Worm (Caenorhabditis elegans) whole organism, L4 larva: Measurements from ENCODE around the gene Y39A3B.8.
A peak's percentile ranks its signal among the peaks of the same experiment; 100 is the strongest.

Source experiments
- F10B5.3 ChIP-seq: sonication (generic microtip); optimal IDR thresholded peaks from 2 replicates; lab custom pipeline; 2016; ENCODE audit warnings: mild to moderate bottlenecking, missing genetic modification characterization, missing compliant biosample characterization
- aha-1 ChIP-seq: fragments of 150-350 bp; peaks from one replicate; lab custom pipeline; 2014; ENCODE audit warnings: missing biosample characterization, missing genetic modification characterization
- arid-1 ChIP-seq: fragments of 200-800 bp; sonication (Bioruptor generic); conservative IDR thresholded peaks from 2 replicates; pipeline ENCODE4 v1.3.6; 2022; ENCODE audit warnings: missing genetic modification reagents, missing genetic modification characterization, missing compliant biosample characterization
- attf-4 ChIP-seq: sonication (generic microtip); optimal IDR thresholded peaks from 3 replicates; lab custom pipeline; 2017; ENCODE audit warnings: missing biosample characterization, missing genetic modification characterization
- ceh-28 ChIP-seq: fragments of 150-350 bp; optimal IDR thresholded peaks from 2 replicates; lab custom pipeline; 2014; ENCODE audit warnings: missing biosample characterization, missing genetic modification reagents, missing genetic modification characterization
- daf-8 ChIP-seq: fragments of 200-800 bp; sonication (Bioruptor generic); IDR thresholded peaks from 2 replicates; pipeline ENCODE4 v1.3.6; 2022; ENCODE audit warnings: missing genetic modification characterization, missing compliant biosample characterization
- dmd-6 ChIP-seq: fragments of 200-800 bp; sonication (Bioruptor generic); IDR thresholded peaks from 2 replicates; pipeline ENCODE4 v1.3.6; 2022; ENCODE audit warnings: missing genetic modification reagents, missing genetic modification characterization, missing compliant biosample characterization
- dpl-1 ChIP-seq: fragments of 150-350 bp; optimal IDR thresholded peaks from 2 replicates; lab custom pipeline; 2014; ENCODE audit warnings: missing biosample characterization, missing genetic modification reagents, missing genetic modification characterization
- egl-43 ChIP-seq: fragments of 200-800 bp; sonication (Bioruptor generic); IDR thresholded peaks from 2 replicates; pipeline ENCODE4 v1.3.6; 2022; ENCODE audit warnings: missing genetic modification reagents, missing genetic modification characterization, missing compliant biosample characterization
- fos-1 ChIP-seq: fragments of 150-350 bp; optimal IDR thresholded peaks from 2 replicates; lab custom pipeline; 2014; ENCODE audit warnings: missing biosample characterization, missing genetic modification characterization
- hlh-11 ChIP-seq: fragments of 200-800 bp; sonication (Bioruptor generic); optimal IDR thresholded peaks from 2 replicates; lab custom pipeline; 2018; ENCODE audit warnings: mild to moderate bottlenecking, missing genetic modification characterization, missing compliant biosample characterization
- lim-7 ChIP-seq: fragments of 200-800 bp; sonication (Bioruptor generic); IDR thresholded peaks from 2 replicates; pipeline ENCODE4 v1.3.6; 2022; ENCODE audit warnings: missing genetic modification characterization, missing compliant biosample characterization
- lin-1 ChIP-seq: fragments of 200-800 bp; sonication (Bioruptor generic); IDR thresholded peaks from 2 replicates; pipeline ENCODE4 v1.3.6; 2022; ENCODE audit warnings: missing genetic modification reagents, missing genetic modification characterization, missing compliant biosample characterization
- lin-38 ChIP-seq: fragments of 200-800 bp; sonication (Bioruptor generic); IDR thresholded peaks from 2 replicates; pipeline ENCODE4 v1.3.6; 2022; ENCODE audit warnings: missing genetic modification reagents, missing genetic modification characterization, missing compliant biosample characterization
- madf-5 ChIP-seq, 2 experiments: fragments of 200-800 bp; sonication (Bioruptor generic); IDR thresholded peaks; 2 replicates each; pipeline ENCODE4 v1.3.6; 2022; ENCODE audit warnings: missing compliant biosample characterization in 2 of 2, missing genetic modification characterization in 2 of 2
- mdt-29 ChIP-seq: fragments of 200-800 bp; sonication (Bioruptor generic); IDR thresholded peaks from 2 replicates; pipeline ENCODE4 v1.3.6; 2022; ENCODE audit warnings: missing genetic modification reagents, missing genetic modification characterization, missing compliant biosample characterization
- mes-2 ChIP-seq: sonication (generic microtip); optimal IDR thresholded peaks from 2 replicates; lab custom pipeline; 2016; ENCODE audit warnings: missing genotype, mild to moderate bottlenecking, missing genetic modification characterization, missing compliant biosample characterization; ENCODE audit not compliant: poor library complexity, severe bottlenecking
- mxl-3 ChIP-seq: fragments of 200-800 bp; sonication (Bioruptor generic); optimal IDR thresholded peaks from 2 replicates; lab custom pipeline; 2018; ENCODE audit warnings: mild to moderate bottlenecking, missing genetic modification characterization, missing compliant biosample characterization
- nhr-11 ChIP-seq: fragments of 150-350 bp; optimal IDR thresholded peaks from 2 replicates; lab custom pipeline; 2014; ENCODE audit warnings: missing biosample characterization, missing genetic modification characterization
- nhr-25 ChIP-seq: sonication (generic microtip); optimal IDR thresholded peaks from 2 replicates; lab custom pipeline; 2017; ENCODE audit warnings: missing genetic modification characterization, mild to moderate bottlenecking, missing compliant biosample characterization, antibody characterized with exemption, moderate library complexity, borderline replicate concordance; ENCODE audit not compliant: insufficient read depth
- nhr-28 ChIP-seq: fragments of 150-350 bp; optimal IDR thresholded peaks from 2 replicates; lab custom pipeline; 2014; ENCODE audit warnings: missing biosample characterization, missing genetic modification characterization
- nhr-76 ChIP-seq: fragments of 150-350 bp; optimal IDR thresholded peaks from 2 replicates; lab custom pipeline; 2014; ENCODE audit warnings: missing biosample characterization, missing genetic modification characterization
- pqm-1 ChIP-seq: sonication (generic microtip); optimal IDR thresholded peaks from 2 replicates; lab custom pipeline; 2017; ENCODE audit warnings: missing biosample characterization, missing genetic modification characterization
- set-16 ChIP-seq: fragments of 200-800 bp; sonication (Bioruptor generic); IDR thresholded peaks from 2 replicates; pipeline ENCODE4 v1.3.6; 2022; ENCODE audit warnings: missing genetic modification reagents, missing genetic modification characterization, missing compliant biosample characterization
- snpc-1.2 ChIP-seq: fragments of 200-800 bp; sonication (Bioruptor generic); IDR thresholded peaks from 2 replicates; pipeline ENCODE4 v1.3.6; 2022; ENCODE audit warnings: missing genetic modification reagents, missing genetic modification characterization, missing compliant biosample characterization
- vab-7 ChIP-seq: fragments of 200-800 bp; sonication (Bioruptor generic); IDR thresholded peaks from 2 replicates; pipeline ENCODE4 v1.3.6; 2022; ENCODE audit warnings: missing genetic modification reagents, missing genetic modification characterization, missing compliant biosample characterization
- zfp-2 ChIP-seq: sonication (generic microtip); optimal IDR thresholded peaks from 2 replicates; lab custom pipeline; 2016; ENCODE audit warnings: mild to moderate bottlenecking, missing genetic modification characterization, missing compliant biosample characterization

The Y39A3B.8 gene

ce11 chrIII:1955520-1956095, 32.2 kb upstream of the Y39A3B.8 start:
- peak; percentile 97 for TF ChIP-seq ceh-28 (tag; lab: Kevin White, UChicago)
- no peak for TF ChIP-seq lin-1 (GFP tag; lab: Robert Waterston, UW)

- no peak for TF ChIP-seq fos-1 (tag; lab: Kevin White, UChicago)
- peak; percentile 32 for TF ChIP-seq dpl-1 (GFP tag; lab: Kevin White, UChicago)
- TF ChIP-seq vab-7 (GFP tag; lab: Robert Waterston, UW) = no peak
- no peak for TF ChIP-seq arid-1 (GFP tag; lab: Robert Waterston, UW)
- peak; percentile 52 for TF ChIP-seq aha-1
- TF ChIP-seq mxl-3 = no peak
- TF ChIP-seq zfp-2 (tag; lab: Kevin White, UChicago) = no peak
- no peak for TF ChIP-seq daf-8 (GFP tag; lab: Robert Waterston, UW)
These were observed 25.8 kb upstream of the Y39A3B.8 start, which contains the start of gene mboa-6 for ce11 chrIII:1961895-1962506. Gene mboa-6 (minus strand): TSS chrIII:1961945.

- TF ChIP-seq nhr-11 = no peak
- TF ChIP-seq mes-2 (tag; lab: Kevin White, UChicago) = peak; percentile 10
- peak; percentile 56 for TF ChIP-seq dmd-6 (GFP tag; lab: Robert Waterston, UW)
- TF ChIP-seq pqm-1 (tag; lab: Kevin White, UChicago) = peak; percentile 10
- no peak for TF ChIP-seq zfp-2 (tag; lab: Kevin White, UChicago)
- no peak for TF ChIP-seq attf-4
- TF ChIP-seq hlh-11 (tag; lab: Kevin White, UChicago) = peak; percentile 3
- TF ChIP-seq mdt-29 (GFP tag; lab: Robert Waterston, UW) = no peak
- no peak for TF ChIP-seq nhr-25
- TF ChIP-seq lin-38 (GFP tag; lab: Robert Waterston, UW) = no peak
- peak; percentile 43 for TF ChIP-seq nhr-28
These were observed 25.2 kb upstream of the Y39A3B.8 start for ce11 chrIII:1962552-1962951.

- TF ChIP-seq F10B5.3 (no peak), lim-7 (GFP tag; lab: Robert Waterston, UW) (0 out of 2 replicates have a peak, but pooled peaks have one; percentile 56), egl-43 (GFP tag; lab: Robert Waterston, UW) (0 out of 2 replicates have a peak, but pooled peaks have one; percentile 27), set-16 (GFP tag; lab: Robert Waterston, UW) (peak; percentile 36; the same call in 1 of the 2 replicates)
These were observed 24.7 kb upstream of the Y39A3B.8 start for ce11 chrIII:1963128-1963527.

ce11 chrIII:1965161-1965560, 22.6 kb upstream of the Y39A3B.8 start:
- peak; percentile 83 for TF ChIP-seq ceh-28 (tag; lab: Kevin White, UChicago)

- TF ChIP-seq ceh-28 (tag; lab: Kevin White, UChicago) = peak; percentile 67
These were observed 22.2 kb upstream of the Y39A3B.8 start for ce11 chrIII:1965580-1965979.

ce11 chrIII:1969802-1970201, 18.0 kb upstream of the Y39A3B.8 start, which contains the start of gene moa-1:
Gene moa-1 (minus strand): TSS chrIII:1969902.
- no peak for TF ChIP-seq nhr-11
- TF ChIP-seq nhr-76 = no peak
- no peak for TF ChIP-seq mdt-29 (GFP tag; lab: Robert Waterston, UW)
- TF ChIP-seq madf-5 (GFP tag; IDR thresholded peaks at IDR 0.05; lab: Robert Waterston, UW) = no peak
- no peak for TF ChIP-seq lin-38 (GFP tag; lab: Robert Waterston, UW)
- no peak for TF ChIP-seq snpc-1.2 (GFP tag; lab: Robert Waterston, UW)
